Worm (Caenorhabditis elegans) whole organism, mixed stage, embryonic: Measurements from ENCODE around the gene F31D4.8.

Experiments used
- M03D4.4 ChIP-seq: sonication (generic microtip); optimal IDR thresholded peaks from 2 replicates; lab custom pipeline; 2017; ENCODE audit warnings: mild to moderate bottlenecking, missing genetic modification characterization, missing compliant biosample characterization
- blmp-1 ChIP-seq: fragments of 150-350 bp; optimal IDR thresholded peaks from 2 replicates; lab custom pipeline; 2014; ENCODE audit warnings: missing biosample characterization, missing genetic modification characterization
- ceh-39 ChIP-seq: fragments of 150-350 bp; optimal IDR thresholded peaks from 2 replicates; lab custom pipeline; 2014; ENCODE audit warnings: missing biosample characterization, missing genetic modification characterization
- ceh-83 ChIP-seq: fragments of 200-800 bp; sonication (Bioruptor generic); optimal IDR thresholded peaks from 2 replicates; lab custom pipeline; 2018; ENCODE audit warnings: mild to moderate bottlenecking, missing genetic modification characterization, missing compliant biosample characterization
- ces-1 ChIP-seq: fragments of 150-350 bp; optimal IDR thresholded peaks from 2 replicates; lab custom pipeline; 2014; ENCODE audit warnings: missing biosample characterization, missing genetic modification reagents, missing genetic modification characterization
- cnd-1 ChIP-seq: fragments of 200-800 bp; sonication (Bioruptor generic); optimal IDR thresholded peaks from 2 replicates; lab custom pipeline; 2018; ENCODE audit warnings: mild to moderate bottlenecking, missing genetic modification characterization, missing compliant biosample characterization
- drap-1 ChIP-seq: fragments of 200-800 bp; sonication (Bioruptor generic); optimal IDR thresholded peaks from 3 replicates; lab custom pipeline; 2018; ENCODE audit warnings: mild to moderate bottlenecking, missing genetic modification characterization, missing compliant biosample characterization
- elt-1 ChIP-seq: sonication (generic microtip); optimal IDR thresholded peaks from 2 replicates; lab custom pipeline; 2017; ENCODE audit warnings: missing genetic modification characterization, mild to moderate bottlenecking, missing compliant biosample characterization, antibody characterized with exemption, moderate library complexity, borderline replicate concordance; ENCODE audit not compliant: insufficient read depth
- elt-3 ChIP-seq: fragments of 150-350 bp; optimal IDR thresholded peaks from 2 replicates; lab custom pipeline; 2014; ENCODE audit warnings: missing biosample characterization, missing genetic modification characterization
- flh-1 ChIP-seq: fragments of 200-800 bp; sonication (Bioruptor generic); optimal IDR thresholded peaks from 2 replicates; lab custom pipeline; 2018; ENCODE audit warnings: mild to moderate bottlenecking, missing genetic modification characterization, moderate library complexity, missing compliant biosample characterization
- ham-2 ChIP-seq: fragments of 200-800 bp; sonication (Bioruptor generic); optimal IDR thresholded peaks from 2 replicates; lab custom pipeline; 2018; ENCODE audit warnings: mild to moderate bottlenecking, missing genetic modification characterization, missing compliant biosample characterization
- hlh-1 ChIP-seq: fragments of 150-350 bp; optimal IDR thresholded peaks from 2 replicates; lab custom pipeline; 2014; ENCODE audit warnings: missing biosample characterization, missing genetic modification reagents, missing genetic modification characterization
- lin-13 ChIP-seq: fragments of 150-350 bp; optimal IDR thresholded peaks from 2 replicates; lab custom pipeline; 2014; ENCODE audit warnings: missing biosample characterization, missing genetic modification characterization
- lsy-2 ChIP-seq: fragments of 150-350 bp; optimal IDR thresholded peaks from 2 replicates; lab custom pipeline; 2014; ENCODE audit warnings: missing biosample characterization, missing genetic modification characterization
- mab-5 ChIP-seq: fragments of 150-350 bp; optimal IDR thresholded peaks from 2 replicates; lab custom pipeline; 2014; ENCODE audit warnings: missing biosample characterization, missing genetic modification characterization
- mep-1 ChIP-seq: fragments of 150-350 bp; optimal IDR thresholded peaks from 2 replicates; lab custom pipeline; 2017; ENCODE audit warnings: missing biosample characterization, missing genetic modification reagents, missing genetic modification characterization, inconsistent platforms
- mls-2 ChIP-seq: sonication (generic microtip); optimal IDR thresholded peaks from 2 replicates; lab custom pipeline; 2016; ENCODE audit warnings: mild to moderate bottlenecking, missing genetic modification characterization, moderate library complexity, missing compliant biosample characterization
- nhr-12 ChIP-seq: fragments of 150-350 bp; optimal IDR thresholded peaks from 2 replicates; lab custom pipeline; 2014; ENCODE audit warnings: missing biosample characterization, missing genetic modification characterization
- nhr-2 ChIP-seq: fragments of 150-350 bp; optimal IDR thresholded peaks from 2 replicates; lab custom pipeline; 2014; ENCODE audit warnings: missing biosample characterization, missing genetic modification characterization
- nhr-237 ChIP-seq: fragments of 150-350 bp; optimal IDR thresholded peaks from 2 replicates; lab custom pipeline; 2014; ENCODE audit warnings: missing biosample characterization, missing genetic modification characterization
- nhr-28 ChIP-seq: fragments of 150-350 bp; optimal IDR thresholded peaks from 2 replicates; lab custom pipeline; 2014; ENCODE audit warnings: missing biosample characterization, missing genetic modification characterization
- pha-4 ChIP-seq: fragments of 150-350 bp; optimal IDR thresholded peaks from 2 replicates; lab custom pipeline; 2018; ENCODE audit warnings: missing biosample characterization, missing genetic modification reagents, missing genetic modification characterization
- snpc-4 ChIP-seq: fragments of 150-350 bp; optimal IDR thresholded peaks from 2 replicates; lab custom pipeline; 2014; ENCODE audit warnings: missing biosample characterization, missing genetic modification characterization
- sptf-1 ChIP-seq: sonication (generic microtip); optimal IDR thresholded peaks from 2 replicates; lab custom pipeline; 2017; ENCODE audit warnings: mild to moderate bottlenecking, missing genetic modification characterization, moderate library complexity, missing compliant biosample characterization
- tbx-8 ChIP-seq: fragments of 200-800 bp; sonication (Bioruptor generic); optimal IDR thresholded peaks from 2 replicates; lab custom pipeline; 2018; ENCODE audit warnings: mild to moderate bottlenecking, missing genetic modification characterization, moderate library complexity, missing compliant biosample characterization
- unc-120 ChIP-seq: sonication (generic microtip); optimal IDR thresholded peaks from 2 replicates; lab custom pipeline; 2017; ENCODE audit warnings: missing genetic modification characterization, missing compliant biosample characterization; ENCODE audit not compliant: poor library complexity, severe bottlenecking
- unc-39 ChIP-seq: fragments of 150-350 bp; optimal IDR thresholded peaks from 2 replicates; lab custom pipeline; 2014; ENCODE audit warnings: missing biosample characterization, missing genetic modification characterization
- unc-62 ChIP-seq: fragments of 150-350 bp; optimal IDR thresholded peaks from 2 replicates; lab custom pipeline; 2014; ENCODE audit warnings: missing biosample characterization, missing genetic modification reagents, missing genetic modification characterization
- zip-8 ChIP-seq: fragments of 150-350 bp; optimal IDR thresholded peaks from 2 replicates; lab custom pipeline; 2014; ENCODE audit warnings: missing biosample characterization, missing genetic modification characterization
- ztf-11 ChIP-seq: fragments of 150-350 bp; optimal IDR thresholded peaks from 2 replicates; lab custom pipeline; 2014; ENCODE audit warnings: missing biosample characterization, missing genetic modification characterization

The F31D4.8 gene

DNA sequence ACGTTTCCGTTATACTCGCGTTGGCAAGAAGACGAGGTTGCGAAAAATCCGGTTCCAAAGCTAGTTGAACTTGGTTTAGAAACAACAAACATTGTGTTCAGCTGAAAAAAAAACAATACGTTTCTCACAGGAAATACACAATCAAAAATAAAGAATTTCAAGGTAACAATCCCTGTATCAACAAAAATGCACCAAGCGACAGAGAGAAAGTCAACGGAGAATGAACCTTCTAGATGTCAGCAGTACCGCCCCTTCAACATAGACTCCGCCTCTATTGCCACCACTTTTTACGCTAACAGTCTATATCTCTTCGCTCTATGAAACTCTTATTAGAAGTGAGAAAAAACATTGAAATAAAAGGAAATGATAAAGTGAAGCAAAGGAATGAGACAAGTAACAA is at the start of gene F31D4.8:
TSS of gene F31D4.8 (minus strand) at position 101 of the 400 bp plus-strand sequence.
- TF ChIP-seq nhr-28 (tag; lab: Kevin White, UChicago) (no peak), M03D4.4 (tag; lab: Kevin White, UChicago) (no peak), unc-39 (tag; lab: Kevin White, UChicago) (no peak), sptf-1 (no peak), snpc-4 (tag; lab: Kevin White, UChicago) (no peak), hlh-1 (tag; lab: Kevin White, UChicago) (no peak), ceh-83 (GFP tag; lab: Kevin White, UChicago) (no peak), ham-2 (no peak), ces-1 (GFP tag; lab: Kevin White, UChicago) (no peak), tbx-8 (GFP tag; lab: Kevin White, UChicago) (no peak), unc-62 (GFP tag; lab: Kevin White, UChicago) (no peak), mab-5 (tag; lab: Kevin White, UChicago) (no peak), lin-13 (tag; lab: Kevin White, UChicago) (no peak), nhr-2 (tag; lab: Kevin White, UChicago) (no peak)
- TF ChIP-seq, all 35 proteins: peak for 0

DNA sequence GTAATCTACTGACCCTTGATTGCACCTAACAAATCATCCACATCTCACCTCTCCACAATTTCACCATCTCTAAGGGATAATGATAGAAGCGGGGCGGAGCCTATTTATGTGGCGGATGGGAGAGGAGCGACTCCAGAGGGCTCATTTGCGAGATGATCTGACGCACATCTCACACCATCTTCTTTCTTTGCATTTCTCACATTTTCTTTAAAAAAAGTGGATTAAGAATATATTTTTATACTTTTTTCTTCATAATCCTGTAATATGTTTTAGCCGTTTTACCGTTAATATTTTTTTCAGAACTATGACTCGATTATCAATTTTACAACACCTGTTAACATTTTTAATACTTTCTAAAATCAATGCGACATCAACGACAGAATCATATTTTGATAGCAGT is 47.0 kb upstream of the F31D4.8 start, which contains the start of gene pbo-5:
TSS of gene pbo-5 (plus strand) at position 301 of the 400 bp plus-strand sequence.
- TF ChIP-seq unc-62 (GFP tag; lab: Kevin White, UChicago) = no peak
- no peak for TF ChIP-seq flh-1

DNA sequence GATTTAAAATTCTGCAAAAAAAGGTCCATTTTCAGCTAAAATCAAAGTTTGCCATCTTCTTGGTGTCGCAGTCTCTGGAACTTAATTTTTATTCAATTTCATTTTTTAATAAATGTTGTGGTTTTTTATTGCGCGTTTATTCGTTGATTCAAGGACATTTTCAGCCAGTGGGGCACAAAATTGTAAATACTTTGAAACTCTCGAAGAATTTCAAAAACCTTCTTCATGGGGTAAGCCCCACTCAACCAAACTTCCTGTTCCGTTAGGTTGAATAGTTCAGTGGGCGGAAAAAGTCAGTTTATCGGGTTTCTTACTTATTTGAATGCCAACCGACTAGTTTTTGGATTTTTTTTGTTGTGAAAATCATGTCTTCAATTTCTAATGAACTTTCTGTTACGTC is 41.9 kb upstream of the F31D4.8 start, which contains the start of gene ttll-9:
TSS of gene ttll-9 (plus strand) at position 301 of the 400 bp plus-strand sequence.
- no peak for TF ChIP-seq unc-39 (tag; lab: Kevin White, UChicago)
- TF ChIP-seq mls-2 = no peak
- no peak for TF ChIP-seq cnd-1
- no peak for TF ChIP-seq ham-2
- TF ChIP-seq sptf-1 = no peak

DNA sequence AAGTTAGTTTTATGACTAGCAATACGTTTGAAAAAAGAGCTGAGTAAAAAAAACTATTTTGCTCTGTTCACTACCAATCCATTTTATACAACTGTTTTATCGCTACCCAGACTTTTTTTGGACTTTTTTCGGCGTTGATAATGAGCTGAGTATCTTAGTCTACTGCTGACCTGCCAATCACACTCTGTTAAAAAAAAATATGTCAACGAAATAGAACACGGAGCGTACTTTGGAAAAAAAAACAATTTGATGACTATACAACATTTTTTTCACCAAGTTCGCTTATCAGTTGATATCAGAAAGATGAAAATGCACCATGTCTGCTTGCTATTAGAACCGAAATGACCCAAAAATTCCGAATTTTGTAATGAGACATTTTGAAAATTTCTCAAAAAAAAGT is 41.5 kb upstream of the F31D4.8 start:
- no peak for TF ChIP-seq unc-39 (tag; lab: Kevin White, UChicago)
- no peak for TF ChIP-seq nhr-12 (tag; lab: Kevin White, UChicago)
- TF ChIP-seq mep-1 (tag; lab: Kevin White, UChicago) = no peak
- TF ChIP-seq blmp-1 (tag; lab: Kevin White, UChicago) = no peak
- TF ChIP-seq hlh-1 (tag; lab: Kevin White, UChicago) = no peak
- no peak for TF ChIP-seq elt-1
- TF ChIP-seq zip-8 (tag; lab: Kevin White, UChicago) = no peak
- TF ChIP-seq, all 35 proteins: peak for 0

DNA sequence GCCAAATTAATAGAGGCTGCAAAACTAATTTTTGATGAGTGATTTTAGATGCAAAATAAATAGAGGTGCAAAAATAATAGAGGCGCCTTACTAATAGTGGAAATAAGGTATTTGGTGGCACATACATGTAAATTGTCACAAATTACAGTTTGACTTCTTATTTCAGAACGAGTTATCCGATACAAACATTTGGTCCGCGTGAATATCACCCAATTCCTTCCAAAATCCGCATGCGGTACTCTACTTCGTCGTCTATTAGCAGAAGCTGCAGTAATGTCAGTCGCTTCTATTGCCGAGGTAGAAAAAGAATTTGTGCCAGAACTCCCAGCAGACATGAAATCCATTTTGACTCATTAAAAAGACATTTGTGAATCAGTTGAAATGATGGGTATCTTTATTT is 38.7 kb upstream of the F31D4.8 start:
- TF ChIP-seq ces-1 (GFP tag; lab: Kevin White, UChicago) (no peak), lsy-2 (tag; lab: Kevin White, UChicago) (no peak), lin-13 (tag; lab: Kevin White, UChicago) (no peak), M03D4.4 (tag; lab: Kevin White, UChicago) (no peak), pha-4 (tag; lab: Kevin White, UChicago) (no peak), nhr-12 (tag; lab: Kevin White, UChicago) (no peak), mab-5 (tag; lab: Kevin White, UChicago) (no peak), drap-1 (GFP tag; lab: Kevin White, UChicago) (no peak), blmp-1 (tag; lab: Kevin White, UChicago) (no peak), snpc-4 (tag; lab: Kevin White, UChicago) (no peak), ceh-39 (tag; lab: Kevin White, UChicago) (no peak), unc-62 (GFP tag; lab: Kevin White, UChicago) (no peak), ceh-83 (GFP tag; lab: Kevin White, UChicago) (no peak)

DNA sequence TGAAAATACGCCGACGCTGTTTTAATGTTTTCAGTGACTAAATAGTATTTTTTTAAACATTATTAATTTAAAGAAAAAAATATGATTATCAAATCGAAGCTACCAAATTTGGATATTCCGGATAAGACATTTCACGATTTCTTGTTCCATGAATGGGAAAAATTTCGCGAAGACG is 35.8 kb upstream of the F31D4.8 start, which contains the start of gene acs-12:
TSS of gene acs-12 (plus strand) at position 76 of the 175 bp plus-strand sequence.
- TF ChIP-seq unc-120 (tag; lab: Kevin White, UChicago) (no peak), unc-39 (tag; lab: Kevin White, UChicago) (no peak), sptf-1 (no peak), drap-1 (GFP tag; lab: Kevin White, UChicago) (no peak), nhr-28 (tag; lab: Kevin White, UChicago) (no peak), ztf-11 (no peak), elt-3 (no peak), lin-13 (tag; lab: Kevin White, UChicago) (no peak), nhr-12 (tag; lab: Kevin White, UChicago) (no peak), ceh-39 (tag; lab: Kevin White, UChicago) (no peak), unc-62 (GFP tag; lab: Kevin White, UChicago) (no peak), mls-2 (no peak), nhr-237 (tag; lab: Kevin White, UChicago) (no peak), hlh-1 (tag; lab: Kevin White, UChicago) (no peak)
